Worm (Caenorhabditis elegans) whole organism, L1 larva: ENCODE results near the gene Y53F4B.62.

Source experiments
- alr-1 ChIP-seq: fragments of 200-800 bp; sonication (Bioruptor generic); optimal IDR thresholded peaks from 2 replicates; lab custom pipeline; 2018; ENCODE audit warnings: borderline replicate concordance, mild to moderate bottlenecking, missing genetic modification characterization, missing compliant biosample characterization
- ama-1 ChIP-seq: fragments of 150-350 bp; optimal IDR thresholded peaks from 2 replicates; lab custom pipeline; 2014
- egl-27 ChIP-seq, 2 experiments: fragments of 150-350 bp in 1 of 2; sonication (generic microtip); optimal IDR thresholded peaks; 3 replicates each; lab custom pipeline; 2017 to 2018; ENCODE audit warnings: missing biosample characterization in 2 of 2, missing genetic modification characterization in 2 of 2, missing genetic modification reagents in 2 of 2
- elt-2 ChIP-seq: sonication (generic microtip); optimal IDR thresholded peaks from 2 replicates; lab custom pipeline; 2016; ENCODE audit warnings: missing genetic modification characterization, mild to moderate bottlenecking, inconsistent platforms, missing compliant biosample characterization, missing genetic modification reagents
- elt-3 ChIP-seq, 6 experiments: fragments of 150-350 bp in 1 of 6; sonication (generic microtip); optimal IDR thresholded peaks; 2 replicates each; lab custom pipeline; 2017 to 2018; ENCODE audit warnings: missing biosample characterization in 6 of 6, missing genetic modification characterization in 6 of 6, inconsistent platforms in 1 of 6
- fos-1 ChIP-seq: fragments of 150-350 bp; optimal IDR thresholded peaks from 2 replicates; lab custom pipeline; 2014; ENCODE audit warnings: missing biosample characterization, missing genetic modification characterization
- lin-39 ChIP-seq: fragments of 150-350 bp; optimal IDR thresholded peaks from 2 replicates; lab custom pipeline; 2014; ENCODE audit warnings: missing biosample characterization, missing genetic modification reagents, missing genetic modification characterization
- lir-3 ChIP-seq: sonication (generic microtip); optimal IDR thresholded peaks from 2 replicates; lab custom pipeline; 2016; ENCODE audit warnings: mild to moderate bottlenecking, missing genetic modification characterization, moderate library complexity, missing compliant biosample characterization; ENCODE audit not compliant: poor library complexity
- lsy-2 ChIP-seq, 2 experiments: fragments of 150-350 bp; optimal IDR thresholded peaks; 2 replicates each; lab custom pipeline; 2014; ENCODE audit warnings: missing biosample characterization in 2 of 2, missing genetic modification characterization in 2 of 2
- mdl-1 ChIP-seq, 2 experiments: fragments of 150-350 bp; optimal IDR thresholded peaks; 2 replicates each; lab custom pipeline; 2014 to 2017; ENCODE audit warnings: missing biosample characterization in 2 of 2, missing genetic modification characterization in 2 of 2, inconsistent platforms in 1 of 2
- nhr-77 ChIP-seq: fragments of 150-350 bp; optimal IDR thresholded peaks from 2 replicates; lab custom pipeline; 2014; ENCODE audit warnings: missing biosample characterization, missing genetic modification characterization
- nhr-90 ChIP-seq: sonication (generic microtip); optimal IDR thresholded peaks from 2 replicates; lab custom pipeline; 2016; ENCODE audit warnings: mild to moderate bottlenecking, missing genetic modification characterization, missing compliant biosample characterization; ENCODE audit not compliant: poor library complexity
- snpc-4 ChIP-seq: fragments of 150-350 bp; optimal IDR thresholded peaks from 2 replicates; lab custom pipeline; 2014; ENCODE audit warnings: missing biosample characterization, missing genetic modification characterization
- zip-4 ChIP-seq: fragments of 200-800 bp; sonication (Bioruptor generic); optimal IDR thresholded peaks from 2 replicates; lab custom pipeline; 2018; ENCODE audit warnings: mild to moderate bottlenecking, missing genetic modification characterization, moderate library complexity, missing compliant biosample characterization

DNA sequence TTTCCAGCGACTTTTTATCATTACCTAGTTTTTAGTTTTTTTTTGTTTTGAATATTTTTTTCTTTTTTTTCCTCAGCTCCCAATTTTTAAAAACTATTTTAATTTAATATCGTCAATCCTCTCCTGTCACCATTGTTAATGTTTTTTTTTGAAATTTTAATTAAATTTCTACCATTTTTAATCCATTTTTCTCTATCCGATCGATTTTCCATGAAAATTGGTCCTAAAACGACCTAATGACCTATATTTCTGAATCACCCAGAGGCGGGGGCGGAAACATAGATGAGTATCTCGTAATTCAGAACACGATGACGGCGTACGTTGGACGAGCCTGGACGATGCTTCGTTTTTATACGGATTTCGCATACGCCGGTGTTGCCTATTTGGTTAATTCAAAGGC is 20.6 kb downstream of the Y53F4B.62 start, which contains the start of gene Y53F4B.39:
- TF ChIP-seq alr-1 (tag; lab: Kevin White, UChicago): no peak
- no peak for TF ChIP-seq elt-3 (tag; optimal IDR thresholded peaks at IDR 0.05; lab: Kevin White, UChicago)
- TF ChIP-seq ama-1: no peak
- TF ChIP-seq nhr-90 (tag; lab: Kevin White, UChicago): no peak
- TF ChIP-seq lin-39 (tag; lab: Kevin White, UChicago): no peak
- TF ChIP-seq egl-27 (tag; optimal IDR thresholded peaks at IDR 0.05; lab: Kevin White, UChicago): no peak
- TF ChIP-seq snpc-4: no peak
- TF ChIP-seq lir-3: no peak
- no peak for TF ChIP-seq mdl-1 (tag; optimal IDR thresholded peaks at IDR 0.05; lab: Kevin White, UChicago)
- TF ChIP-seq lsy-2 (tag; optimal IDR thresholded peaks at IDR 0.05; lab: Kevin White, UChicago): no peak
- no peak for TF ChIP-seq zip-4 (GFP tag; lab: Kevin White, UChicago)
- TF ChIP-seq nhr-77 (tag; lab: Kevin White, UChicago): no peak
- TF ChIP-seq elt-2 (tag; lab: Kevin White, UChicago): no peak
- no peak for TF ChIP-seq fos-1 (tag; lab: Kevin White, UChicago)
